Worm (Caenorhabditis elegans): ENCODE results near the gene ptr-24.

ptr-24 gene

DNA sequence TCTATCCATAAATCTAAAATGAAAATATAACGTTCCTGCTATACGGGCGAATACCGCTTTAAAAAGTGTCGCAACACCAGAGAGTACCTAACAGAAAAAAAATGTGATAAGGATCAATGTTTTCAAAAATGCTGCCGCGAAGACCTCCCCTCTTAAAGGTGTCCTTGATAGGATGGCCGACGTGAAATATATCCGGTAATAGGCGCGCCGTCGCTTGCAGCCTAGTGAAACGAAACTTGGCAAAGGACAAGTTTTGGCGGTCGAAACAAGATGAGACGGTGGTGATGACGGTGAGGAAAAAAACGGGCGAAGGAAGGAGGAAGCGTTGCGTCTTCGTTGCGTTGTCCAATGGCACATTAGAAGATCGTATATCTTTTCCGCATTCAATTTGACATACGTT is 51.0 kb downstream of the ptr-24 start:
- TF ChIP-seq tbx-2 (tag; optimal IDR thresholded peaks at IDR 0.05) (no peak), ceh-18 (tag; optimal IDR thresholded peaks at IDR 0.05) (no peak), ceh-30 (tag; optimal IDR thresholded peaks at IDR 0.05) (no peak), che-1 (tag; optimal IDR thresholded peaks at IDR 0.05) (no peak), ceh-6 (GFP tag; optimal IDR thresholded peaks at IDR 0.05) (no peak), ceh-48 (tag; optimal IDR thresholded peaks at IDR 0.05) (no peak), ceh-45 (GFP tag; IDR thresholded peaks at IDR 0.05) (no peak), ceh-9 (tag; optimal IDR thresholded peaks at IDR 0.05) (no peak), hlh-13 (GFP tag; optimal IDR thresholded peaks at IDR 0.05) (no peak), rnt-1 (tag; optimal IDR thresholded peaks at IDR 0.05) (no peak), ets-4 (tag; optimal IDR thresholded peaks at IDR 0.05) (no peak), npax-4 (tag; optimal IDR thresholded peaks at IDR 0.05) (no peak), eyg-1 (tag; optimal IDR thresholded peaks at IDR 0.05) (no peak), nfya-1 (tag; optimal IDR thresholded peaks at IDR 0.05) (no peak), F13H6.1 (tag; optimal IDR thresholded peaks at IDR 0.05) (no peak), tbx-7 (tag; optimal IDR thresholded peaks at IDR 0.05) (no peak), sox-4 (tag; optimal IDR thresholded peaks at IDR 0.05) (no peak), K09A11.1 (tag; optimal IDR thresholded peaks at IDR 0.05; ENCODE audit: insufficient read depth) (no peak)

DNA sequence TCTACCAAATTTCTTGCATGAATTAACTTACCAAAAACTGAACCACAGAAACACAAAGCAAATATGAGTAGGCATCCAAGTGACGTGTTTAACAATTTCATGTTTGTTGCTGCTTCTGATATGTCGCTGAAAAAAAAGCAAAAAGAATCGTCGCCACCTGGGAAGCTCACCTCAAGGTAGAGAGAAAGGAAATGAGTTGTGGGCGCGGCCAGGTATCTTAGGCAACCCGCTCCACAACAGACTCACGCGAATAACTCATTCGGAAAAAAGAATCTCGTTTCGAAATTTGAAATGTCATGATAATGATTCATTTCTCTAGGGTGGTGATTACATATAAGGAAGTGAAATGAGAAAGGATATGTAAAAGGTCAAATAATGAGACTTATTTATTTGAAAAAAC is 57.1 kb downstream of the ptr-24 start, which contains the start of gene irld-2:
Gene irld-2 (minus strand): TSS at position 101 of the 400 bp plus-strand sequence.
- TF ChIP-seq sdc-2 (tag; optimal IDR thresholded peaks at IDR 0.05), result no peak
- TF ChIP-seq hlh-13 (GFP tag; optimal IDR thresholded peaks at IDR 0.05), result no peak
- TF ChIP-seq tbx-2 (tag; optimal IDR thresholded peaks at IDR 0.05), result no peak
- no peak for TF ChIP-seq tbx-7 (tag; optimal IDR thresholded peaks at IDR 0.05)
- TF ChIP-seq pax-1 (tag; optimal IDR thresholded peaks at IDR 0.05), result no peak
- TF ChIP-seq F13H6.1 (tag; optimal IDR thresholded peaks at IDR 0.05), result no peak
- TF ChIP-seq ztf-16 (tag; optimal IDR thresholded peaks at IDR 0.05), result no peak
- TF ChIP-seq ceh-2 (tag; optimal IDR thresholded peaks at IDR 0.05), result no peak
- no peak for TF ChIP-seq ama-1 (optimal IDR thresholded peaks at IDR 0.05)
- no peak for TF ChIP-seq ceh-30 (tag; optimal IDR thresholded peaks at IDR 0.05)
- no peak for TF ChIP-seq fax-1 (tag; optimal IDR thresholded peaks at IDR 0.05)
- no peak for TF ChIP-seq npax-4 (tag; optimal IDR thresholded peaks at IDR 0.05)
- TF ChIP-seq odd-2 (tag; optimal IDR thresholded peaks at IDR 0.05), result no peak

DNA sequence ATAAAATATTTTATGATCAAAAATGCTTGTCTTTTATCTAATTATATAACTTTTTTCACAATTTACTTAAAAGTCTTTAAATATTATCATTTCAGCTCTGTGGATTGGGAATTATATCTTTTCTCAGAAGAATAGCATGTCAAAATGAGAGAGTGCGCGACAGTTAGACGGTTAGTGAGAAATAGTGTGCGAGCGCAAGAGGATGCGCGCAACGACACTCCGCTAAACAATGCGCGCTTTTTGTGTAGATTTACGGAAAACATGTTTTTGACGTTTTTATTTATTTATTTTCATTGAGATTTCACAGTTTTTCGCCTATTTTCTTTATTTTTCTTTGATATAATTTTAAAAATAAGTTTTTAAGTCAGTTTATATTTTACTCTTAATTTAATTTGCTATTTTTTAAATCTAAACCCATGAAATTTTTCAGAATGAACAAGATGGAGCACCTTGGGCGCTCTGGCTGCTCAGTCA is 58.8 kb downstream of the ptr-24 start, which contains the start of gene F02C12.3:
Gene F02C12.3 (plus strand): TSS at position 424 of the 474 bp plus-strand sequence.
- TF ChIP-seq gmeb-2 (tag; optimal IDR thresholded peaks at IDR 0.05), result no peak
- peak; percentile 28 for TF ChIP-seq sdc-2 (tag; optimal IDR thresholded peaks at IDR 0.05)
- no peak for TF ChIP-seq fkh-10 (GFP tag; optimal IDR thresholded peaks at IDR 0.05)
- TF ChIP-seq dve-1 (tag; optimal IDR thresholded peaks at IDR 0.05), result peak; percentile 51
- no peak for TF ChIP-seq sox-2 (GFP tag; IDR thresholded peaks at IDR 0.05)
- TF ChIP-seq hlh-8 (tag; optimal IDR thresholded peaks at IDR 0.05), result no peak
- peak; percentile 60 for TF ChIP-seq pax-1 (tag; optimal IDR thresholded peaks at IDR 0.05)
- TF ChIP-seq nfya-1 (tag; optimal IDR thresholded peaks at IDR 0.05), result peak; percentile 58
- no peak for TF ChIP-seq ceh-30 (tag; optimal IDR thresholded peaks at IDR 0.05)
- no peak for TF ChIP-seq tbx-7 (tag; optimal IDR thresholded peaks at IDR 0.05)
- no peak for TF ChIP-seq Y22D7AL.16 (tag; optimal IDR thresholded peaks at IDR 0.05)
- peak; percentile 35 for TF ChIP-seq unc-55 (GFP tag; optimal IDR thresholded peaks at IDR 0.05)
